Worm (Caenorhabditis elegans) whole organism, L2 larva: Measurements from ENCODE around the gene tyr-2.

Experiments
- C34F6.9 ChIP-seq: fragments of 150-350 bp; optimal IDR thresholded peaks from 2 replicates; lab custom pipeline; 2014; ENCODE audit warnings: missing biosample characterization, missing genetic modification characterization
- elt-3 ChIP-seq: sonication (generic microtip); optimal IDR thresholded peaks from 2 replicates; lab custom pipeline; 2017; ENCODE audit warnings: missing biosample characterization, missing genetic modification characterization
- fos-1 ChIP-seq: fragments of 150-350 bp; optimal IDR thresholded peaks from 2 replicates; lab custom pipeline; 2014; ENCODE audit warnings: missing biosample characterization, missing genetic modification characterization
- lin-39 ChIP-seq: fragments of 150-350 bp; optimal IDR thresholded peaks from 2 replicates; lab custom pipeline; 2014; ENCODE audit warnings: missing biosample characterization, missing genetic modification reagents, missing genetic modification characterization
- nhr-12 ChIP-seq: fragments of 150-350 bp; optimal IDR thresholded peaks from 2 replicates; lab custom pipeline; 2014; ENCODE audit warnings: missing biosample characterization, missing genetic modification characterization
- skn-1 ChIP-seq: sonication (generic microtip); optimal IDR thresholded peaks from 2 replicates; lab custom pipeline; 2017; ENCODE audit warnings: missing biosample characterization, missing genetic modification characterization
- ztf-1 ChIP-seq: fragments of 200-800 bp; sonication (Bioruptor generic); conservative IDR thresholded peaks from 2 replicates; pipeline ENCODE4 v1.3.6; 2022; ENCODE audit warnings: missing genetic modification characterization, missing compliant biosample characterization
- ztf-11 ChIP-seq: sonication (generic microtip); optimal IDR thresholded peaks from 2 replicates; lab custom pipeline; 2017; ENCODE audit warnings: missing biosample characterization, missing genetic modification characterization

ce11 chrIII:13720190-13720741 lies 23.8 kb upstream of the tyr-2 start:
- TF ChIP-seq nhr-12: no peak
- no peak for TF ChIP-seq C34F6.9 (tag; lab: Kevin White, UChicago)
- TF ChIP-seq lin-39 (tag; lab: Kevin White, UChicago): no peak
- no peak for TF ChIP-seq skn-1 (tag; lab: Kevin White, UChicago)
- TF ChIP-seq fos-1: no peak
- no peak for TF ChIP-seq ztf-11
- no peak for TF ChIP-seq ztf-1 (GFP tag; lab: Robert Waterston, UW)
- no peak for TF ChIP-seq elt-3
